Fruit fly (Drosophila melanogaster): ENCODE data around the gene Rb97D.

- TF ChIP-seq CG14655 (GFP tag; optimal IDR thresholded peaks at IDR 0.05) (no peak), CG15710 (tag; optimal IDR thresholded peaks at IDR 0.05) (no peak), CG17806 (tag; optimal IDR thresholded peaks at IDR 0.05) (no peak)
Observed at dm6 chr3R:26862848-26863448, 12.6 kb downstream of the Rb97D start, which contains the start of the genes Lerp and IntS12.

All from whole organism, pupa.